Worm (Caenorhabditis elegans) whole organism, late embryonic: ENCODE measurements around the gene C02B10.4.
A peak's percentile ranks its signal among the peaks of the same experiment; 100 is the strongest.

Experiments used
- C08G9.2 ChIP-seq: sonication (generic microtip); optimal IDR thresholded peaks from 2 replicates; lab custom pipeline; 2016; ENCODE audit warnings: mild to moderate bottlenecking, missing genetic modification characterization, moderate library complexity, missing compliant biosample characterization
- C38D4.7 ChIP-seq: fragments of 200-800 bp; sonication (Bioruptor generic); optimal IDR thresholded peaks from 2 replicates; lab custom pipeline; 2018; ENCODE audit warnings: mild to moderate bottlenecking, missing genetic modification characterization, moderate library complexity, missing compliant biosample characterization
- ceh-18 ChIP-seq: sonication (generic microtip); optimal IDR thresholded peaks from 2 replicates; lab custom pipeline; 2016; ENCODE audit warnings: missing genetic modification characterization, missing compliant biosample characterization
- ceh-34 ChIP-seq: sonication (generic microtip); optimal IDR thresholded peaks from 2 replicates; lab custom pipeline; 2016; ENCODE audit warnings: mild to moderate bottlenecking, missing genetic modification characterization, missing compliant biosample characterization
- ceh-45 ChIP-seq: fragments of 200-800 bp; sonication (Bioruptor generic); IDR thresholded peaks from 2 replicates; pipeline ENCODE4 v1.3.6; 2022; ENCODE audit warnings: missing genetic modification reagents, missing genetic modification characterization, missing compliant biosample characterization
- ceh-48 ChIP-seq: sonication (generic microtip); optimal IDR thresholded peaks from 2 replicates; lab custom pipeline; 2016; ENCODE audit warnings: missing genetic modification characterization, inconsistent platforms, missing compliant biosample characterization
- ceh-6 ChIP-seq: fragments of 200-800 bp; sonication (Bioruptor generic); optimal IDR thresholded peaks from 2 replicates; lab custom pipeline; 2018; ENCODE audit warnings: mild to moderate bottlenecking, missing genetic modification characterization, missing compliant biosample characterization
- ceh-9 ChIP-seq: sonication (generic microtip); optimal IDR thresholded peaks from 2 replicates; lab custom pipeline; 2016; ENCODE audit warnings: mild to moderate bottlenecking, missing genetic modification characterization, inconsistent platforms, missing compliant biosample characterization
- che-1 ChIP-seq: sonication (generic microtip); optimal IDR thresholded peaks from 2 replicates; lab custom pipeline; 2016; ENCODE audit warnings: mild to moderate bottlenecking, missing genetic modification characterization, missing compliant biosample characterization
- elt-4 ChIP-seq: sonication (generic microtip); optimal IDR thresholded peaks from 2 replicates; lab custom pipeline; 2016; ENCODE audit warnings: missing genetic modification characterization, missing compliant biosample characterization
- fkh-10 ChIP-seq: fragments of 150-350 bp; optimal IDR thresholded peaks from 2 replicates; lab custom pipeline; 2014; ENCODE audit warnings: missing biosample characterization, missing genetic modification reagents, missing genetic modification characterization
- hlh-6 ChIP-seq: sonication (generic microtip); optimal IDR thresholded peaks from 2 replicates; lab custom pipeline; 2016; ENCODE audit warnings: missing genotype, missing genetic modification characterization, missing compliant biosample characterization
- lim-6 ChIP-seq: sonication (generic microtip); optimal IDR thresholded peaks from 2 replicates; lab custom pipeline; 2016; ENCODE audit warnings: missing genetic modification characterization, missing compliant biosample characterization
- nfya-1 ChIP-seq: sonication (generic microtip); optimal IDR thresholded peaks from 2 replicates; lab custom pipeline; 2017; ENCODE audit warnings: missing genetic modification characterization, mild to moderate bottlenecking, missing compliant biosample characterization, antibody characterized with exemption, moderate library complexity
- npax-4 ChIP-seq: sonication (generic microtip); optimal IDR thresholded peaks from 2 replicates; lab custom pipeline; 2016; ENCODE audit warnings: missing genetic modification characterization, missing compliant biosample characterization
- odd-2 ChIP-seq: sonication (generic microtip); optimal IDR thresholded peaks from 2 replicates; lab custom pipeline; 2017; ENCODE audit warnings: antibody characterized with exemption, mild to moderate bottlenecking, missing genetic modification characterization, missing compliant biosample characterization
- pax-1 ChIP-seq: fragments of 150-350 bp; optimal IDR thresholded peaks from 2 replicates; lab custom pipeline; 2014; ENCODE audit warnings: missing biosample characterization, missing genetic modification characterization
- pros-1 ChIP-seq: fragments of 150-350 bp; optimal IDR thresholded peaks from 2 replicates; lab custom pipeline; 2014; ENCODE audit warnings: missing biosample characterization, missing genetic modification reagents, missing genetic modification characterization
- ref-2 ChIP-seq: sonication (generic microtip); optimal IDR thresholded peaks from 2 replicates; lab custom pipeline; 2016; ENCODE audit warnings: missing genetic modification characterization, missing compliant biosample characterization
- syd-9 ChIP-seq: sonication (generic microtip); optimal IDR thresholded peaks from 2 replicates; lab custom pipeline; 2016; ENCODE audit warnings: mild to moderate bottlenecking, missing genetic modification characterization, moderate library complexity, missing compliant biosample characterization
- tbx-2 ChIP-seq: sonication (generic microtip); optimal IDR thresholded peaks from 2 replicates; lab custom pipeline; 2016; ENCODE audit warnings: missing genetic modification characterization, missing compliant biosample characterization
- tbx-7 ChIP-seq: sonication (generic microtip); optimal IDR thresholded peaks from 2 replicates; lab custom pipeline; 2016; ENCODE audit warnings: missing genotype, missing genetic modification characterization, missing compliant biosample characterization
- unc-42 ChIP-seq: sonication (generic microtip); optimal IDR thresholded peaks from 2 replicates; lab custom pipeline; 2016; ENCODE audit warnings: missing genotype, missing genetic modification characterization, missing compliant biosample characterization
- unc-55 ChIP-seq: sonication (generic microtip); optimal IDR thresholded peaks from 2 replicates; lab custom pipeline; 2017; ENCODE audit warnings: missing biosample characterization, missing genetic modification reagents, missing genetic modification characterization
- zip-5 ChIP-seq: sonication (generic microtip); optimal IDR thresholded peaks from 2 replicates; lab custom pipeline; 2016; ENCODE audit warnings: missing genetic modification characterization, missing compliant biosample characterization

Gene C02B10.4

ce11 chrIV:5136523-5136922, 45.1 kb downstream of the C02B10.4 start:
- peak; percentile 15 for TF ChIP-seq unc-55 (GFP tag; lab: Kevin White, UChicago)
- no peak for TF ChIP-seq ceh-45 (GFP tag; lab: Robert Waterston, UW)
- TF ChIP-seq tbx-2 (tag; lab: Kevin White, UChicago), result no peak
- TF ChIP-seq elt-4, result no peak
- TF ChIP-seq pros-1 (tag; lab: Kevin White, UChicago), result no peak
- TF ChIP-seq unc-42 (tag; lab: Kevin White, UChicago), result no peak
- TF ChIP-seq ref-2 (tag; lab: Kevin White, UChicago), result no peak
- TF ChIP-seq odd-2 (tag; lab: Kevin White, UChicago), result no peak
- TF ChIP-seq nfya-1 (tag; lab: Kevin White, UChicago), result no peak

- TF ChIP-seq unc-42 (tag; lab: Kevin White, UChicago) (peak; percentile 88), ref-2 (tag; lab: Kevin White, UChicago) (no peak)
Measured at ce11 chrIV:5137809-5138208, 46.4 kb downstream of the C02B10.4 start.

ce11 chrIV:5139189-5139588, 47.8 kb downstream of the C02B10.4 start:
- peak; percentile 72 for TF ChIP-seq unc-42 (tag; lab: Kevin White, UChicago)
- TF ChIP-seq pax-1 (tag; lab: Kevin White, UChicago), result no peak

- no peak for TF ChIP-seq ceh-6 (GFP tag; lab: Kevin White, UChicago)
- no peak for TF ChIP-seq nfya-1 (tag; lab: Kevin White, UChicago)
- no peak for TF ChIP-seq ceh-9 (tag; lab: Kevin White, UChicago)
- TF ChIP-seq npax-4, result no peak
- no peak for TF ChIP-seq lim-6 (tag; lab: Kevin White, UChicago)
- TF ChIP-seq zip-5, result no peak
- no peak for TF ChIP-seq pros-1 (tag; lab: Kevin White, UChicago)
- no peak for TF ChIP-seq C38D4.7 (GFP tag; lab: Kevin White, UChicago)
- TF ChIP-seq tbx-7 (tag; lab: Kevin White, UChicago), result no peak
- no peak for TF ChIP-seq che-1 (tag; lab: Kevin White, UChicago)
- no peak for TF ChIP-seq syd-9
- TF ChIP-seq ceh-18, result no peak
- no peak for TF ChIP-seq fkh-10 (GFP tag; lab: Kevin White, UChicago)
- no peak for TF ChIP-seq C08G9.2 (tag; lab: Kevin White, UChicago)
- no peak for TF ChIP-seq hlh-6
- TF ChIP-seq ceh-48 (tag; lab: Kevin White, UChicago), result no peak
- no peak for TF ChIP-seq ceh-34 (tag; lab: Kevin White, UChicago)
Measured at ce11 chrIV:5139972-5140371, 48.6 kb downstream of the C02B10.4 start.
